Fruit fly (Drosophila melanogaster) whole organism, pupa: Measurements from ENCODE around the gene wam.

Experiments used
- CG12605 ChIP-seq: fragments of 200-800 bp; sonication (Bioruptor generic); IDR thresholded peaks from 2 replicates; pipeline ENCODE4 v1.3.6; 2022; ENCODE audit warnings: missing biosample characterization, missing genetic modification characterization
- CG13204 ChIP-seq: fragments of 200-800 bp; sonication (Bioruptor generic); optimal IDR thresholded peaks from 2 replicates; lab custom pipeline; 2018; ENCODE audit warnings: missing biosample characterization, mild to moderate bottlenecking, missing genetic modification characterization, moderate library complexity
- CG14655 ChIP-seq: fragments of 200-800 bp; sonication (Bioruptor generic); optimal IDR thresholded peaks from 3 replicates; lab custom pipeline; 2017; ENCODE audit warnings: mild to moderate bottlenecking, missing biosample characterization, missing genetic modification reagents, missing genetic modification characterization
- CG17806 ChIP-seq: fragments of 200-800 bp; sonication (Bioruptor generic); optimal IDR thresholded peaks from 2 replicates; lab custom pipeline; 2018; ENCODE audit warnings: missing biosample characterization, mild to moderate bottlenecking, missing genetic modification characterization, moderate library complexity
- CG4496 ChIP-seq: fragments of 200-800 bp; sonication (Bioruptor generic); IDR thresholded peaks from 3 replicates; pipeline ENCODE4 v1.3.6; 2022; ENCODE audit warnings: missing biosample characterization, missing genetic modification characterization
- CG8159 ChIP-seq: fragments of 200-800 bp; sonication (Bioruptor generic); optimal IDR thresholded peaks from 3 replicates; lab custom pipeline; 2018; ENCODE audit warnings: missing biosample characterization, mild to moderate bottlenecking, missing genetic modification characterization, moderate library complexity
- CG8301 ChIP-seq: fragments of 200-800 bp; sonication (Bioruptor generic); optimal IDR thresholded peaks from 2 replicates; lab custom pipeline; 2018; ENCODE audit warnings: missing biosample characterization, mild to moderate bottlenecking, missing genetic modification characterization
- D1 ChIP-seq: fragments of 200-800 bp; sonication (Bioruptor generic); optimal IDR thresholded peaks from 2 replicates; lab custom pipeline; 2018; ENCODE audit warnings: missing biosample characterization, mild to moderate bottlenecking, missing genetic modification characterization, moderate library complexity
- EcR ChIP-seq: fragments of 200-800 bp; sonication (Bioruptor generic); optimal IDR thresholded peaks from 3 replicates; lab custom pipeline; 2019; ENCODE audit warnings: missing biosample characterization, missing genetic modification characterization, mild to moderate bottlenecking, moderate library complexity, missing genetic modification reagents
- Ets98B ChIP-seq: fragments of 200-800 bp; sonication (Bioruptor generic); IDR thresholded peaks from 2 replicates; pipeline ENCODE4 v1.3.6; 2022; ENCODE audit warnings: missing biosample characterization, missing genetic modification characterization
- Pif1B ChIP-seq: fragments of 200-800 bp; sonication (Bioruptor generic); optimal IDR thresholded peaks from 3 replicates; lab custom pipeline; 2016; ENCODE audit warnings: missing biosample characterization, missing genetic modification characterization
- fd96Ca ChIP-seq: fragments of 200-800 bp; sonication (Bioruptor generic); IDR thresholded peaks from 3 replicates; pipeline ENCODE4 v1.3.6; 2022; ENCODE audit warnings: missing biosample characterization, missing genetic modification characterization
- gl ChIP-seq: fragments of 200-800 bp; sonication (Bioruptor generic); optimal IDR thresholded peaks from 2 replicates; lab custom pipeline; 2018; ENCODE audit warnings: missing biosample characterization, mild to moderate bottlenecking, missing genetic modification characterization
- rn ChIP-seq: fragments of 200-800 bp; sonication (Bioruptor generic); IDR thresholded peaks from 2 replicates; pipeline ENCODE4 v1.3.6; 2022; ENCODE audit warnings: missing biosample characterization, missing genetic modification characterization

DNA sequence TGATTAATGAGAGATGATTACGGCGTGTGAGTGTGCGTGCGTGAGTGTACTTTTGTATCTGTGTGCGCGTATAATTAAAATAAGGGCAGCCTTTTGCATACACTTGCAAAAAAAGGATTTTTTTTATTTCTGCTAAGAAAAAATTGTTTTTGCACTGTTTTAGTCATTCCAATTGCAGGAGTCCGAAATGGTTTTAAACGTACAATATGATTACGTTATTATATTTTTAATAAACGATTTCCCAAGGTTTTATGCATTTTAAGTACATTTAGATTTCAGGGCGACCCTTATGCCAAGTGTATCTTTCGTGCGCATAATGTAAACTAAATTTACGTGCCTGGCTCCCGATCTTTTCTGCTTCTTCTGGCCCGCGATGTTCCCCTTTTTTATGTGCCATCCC is 47.0 kb upstream of the wam start:
- TF ChIP-seq CG17806 (tag; lab: Kevin White, UChicago), result peak; percentile 77
- TF ChIP-seq CG8159 (tag; lab: Kevin White, UChicago), result peak; percentile 76
- peak; percentile 42; the same call in 1 of the 3 replicates for TF ChIP-seq fd96Ca (GFP tag; lab: Robert Waterston, UW)
- peak; percentile 45; the same call in 1 of the 2 replicates for TF ChIP-seq Ets98B (GFP tag; lab: Robert Waterston, UW)
- TF ChIP-seq D1 (tag; lab: Kevin White, UChicago), result no peak
- TF ChIP-seq EcR (GFP tag; lab: Kevin White, UChicago), result no peak
- no peak for TF ChIP-seq rn (GFP tag; lab: Robert Waterston, UW)
- TF ChIP-seq CG12605 (GFP tag; lab: Robert Waterston, UW), result no peak
- TF ChIP-seq gl (tag; lab: Kevin White, UChicago), result peak; percentile 57
- peak; percentile 58 for TF ChIP-seq CG8301 (tag; lab: Kevin White, UChicago)
- no peak for TF ChIP-seq CG13204 (GFP tag; lab: Kevin White, UChicago)
- peak; percentile 52 for TF ChIP-seq Pif1B
- TF ChIP-seq CG14655 (GFP tag; lab: Kevin White, UChicago), result peak; percentile 64
- TF ChIP-seq CG4496, result peak; percentile 63; the same call in 2 of the 3 replicates
